Worm (Caenorhabditis elegans): ENCODE measurements around the gene acr-17.

acr-17 gene

ce11 chrV:2601817-2602216 is 6.6 kb upstream of the acr-17 start:
- TF ChIP-seq daf-12 (tag; optimal IDR thresholded peaks at IDR 0.05), result no peak
- no peak for TF ChIP-seq elt-1 (tag; optimal IDR thresholded peaks at IDR 0.05)
- no peak for TF ChIP-seq mml-1 (tag; optimal IDR thresholded peaks at IDR 0.05)
- no peak for TF ChIP-seq pqm-1 (tag; optimal IDR thresholded peaks at IDR 0.05)
- no peak for TF ChIP-seq lsy-12 (tag; optimal IDR thresholded peaks at IDR 0.05)
- TF ChIP-seq lin-39 (tag; optimal IDR thresholded peaks at IDR 0.05), result no peak
- TF ChIP-seq nhr-12 (tag; optimal IDR thresholded peaks at IDR 0.05), result no peak
- TF ChIP-seq R02D3.7 (tag; optimal IDR thresholded peaks at IDR 0.05), result no peak
- TF ChIP-seq hmg-11 (tag; optimal IDR thresholded peaks at IDR 0.05), result no peak
- no peak for TF ChIP-seq nhr-25 (tag; optimal IDR thresholded peaks at IDR 0.05)
- no peak for TF ChIP-seq ztf-4 (tag; optimal IDR thresholded peaks at IDR 0.05)
- no peak for TF ChIP-seq nhr-67 (tag; optimal IDR thresholded peaks at IDR 0.05)
- no peak for TF ChIP-seq ama-1 (optimal IDR thresholded peaks at IDR 0.05)
- no peak for TF ChIP-seq zag-1 (tag; optimal IDR thresholded peaks at IDR 0.05)
- no peak for TF ChIP-seq sea-2 (GFP tag; optimal IDR thresholded peaks at IDR 0.05)
- no peak for TF ChIP-seq unc-39 (tag; optimal IDR thresholded peaks at IDR 0.05)
- no peak for TF ChIP-seq ceh-9 (tag; optimal IDR thresholded peaks at IDR 0.05)
- no peak for TF ChIP-seq nhr-28 (tag; optimal IDR thresholded peaks at IDR 0.05)
- TF ChIP-seq unc-62 (GFP tag; optimal IDR thresholded peaks at IDR 0.05), result no peak

ce11 chrV:2603056-2603455 is 5.4 kb upstream of the acr-17 start, which contains the start of gene F53E10.6:
F53E10.6 (minus strand) TSS chrV:2603063.
- TF ChIP-seq lin-15B (tag; optimal IDR thresholded peaks at IDR 0.05), result peak; percentile 47
- TF ChIP-seq hmg-11 (tag; optimal IDR thresholded peaks at IDR 0.05), result no peak
- no peak for TF ChIP-seq fkh-10 (GFP tag; optimal IDR thresholded peaks at IDR 0.05)
- no peak for TF ChIP-seq nhr-12 (tag; optimal IDR thresholded peaks at IDR 0.05)
- TF ChIP-seq skn-1 (tag; optimal IDR thresholded peaks at IDR 0.05), result no peak
- TF ChIP-seq pha-4 (tag; optimal IDR thresholded peaks at IDR 0.05), result no peak
- peak; percentile 42 for TF ChIP-seq nfya-1 (tag; optimal IDR thresholded peaks at IDR 0.05; ENCODE audit: insufficient read depth)
- peak; percentile 3 for TF ChIP-seq nhr-23 (tag; optimal IDR thresholded peaks at IDR 0.05)

- no peak for TF ChIP-seq nhr-28 (tag; optimal IDR thresholded peaks at IDR 0.05)
- TF ChIP-seq nhr-12 (tag; optimal IDR thresholded peaks at IDR 0.05), result no peak
- TF ChIP-seq ceh-28 (tag; optimal IDR thresholded peaks at IDR 0.05), result peak; percentile 47
- TF ChIP-seq nhr-67 (tag; optimal IDR thresholded peaks at IDR 0.05), result no peak
- no peak for TF ChIP-seq skn-1 (tag; optimal IDR thresholded peaks at IDR 0.05)
- no peak for TF ChIP-seq nhr-76 (tag; optimal IDR thresholded peaks at IDR 0.05)
- no peak for TF ChIP-seq zag-1 (tag; optimal IDR thresholded peaks at IDR 0.05)
- TF ChIP-seq elt-2 (tag; optimal IDR thresholded peaks at IDR 0.05), result peak; percentile 64
- TF ChIP-seq nhr-237 (tag; optimal IDR thresholded peaks at IDR 0.05), result no peak
- TF ChIP-seq tbx-2 (tag; optimal IDR thresholded peaks at IDR 0.05), result no peak
- no peak for TF ChIP-seq fkh-10 (GFP tag; optimal IDR thresholded peaks at IDR 0.05)
- no peak for TF ChIP-seq ztf-11 (tag; optimal IDR thresholded peaks at IDR 0.05)
- TF ChIP-seq mml-1 (tag; optimal IDR thresholded peaks at IDR 0.05), result no peak
- TF ChIP-seq nhr-25 (tag; optimal IDR thresholded peaks at IDR 0.05), result peak; percentile 61
- no peak for TF ChIP-seq fos-1 (tag; optimal IDR thresholded peaks at IDR 0.05)
- TF ChIP-seq nfya-1 (tag; optimal IDR thresholded peaks at IDR 0.05; ENCODE audit: insufficient read depth), result peak; percentile 38
- no peak for TF ChIP-seq lin-15B (tag; optimal IDR thresholded peaks at IDR 0.05)
- no peak for TF ChIP-seq snpc-4 (tag; optimal IDR thresholded peaks at IDR 0.05)
- TF ChIP-seq egl-5 (tag; optimal IDR thresholded peaks at IDR 0.05), result peak; percentile 4
- TF ChIP-seq jun-1 (tag; optimal IDR thresholded peaks at IDR 0.05), result peak; percentile 7
- peak; percentile 66 for TF ChIP-seq pha-4 (tag; optimal IDR thresholded peaks at IDR 0.05)
- no peak for TF ChIP-seq ama-1 (optimal IDR thresholded peaks at IDR 0.05)
- TF ChIP-seq ceh-82 (tag; optimal IDR thresholded peaks at IDR 0.05), result no peak
- no peak for TF ChIP-seq ztf-4 (tag; optimal IDR thresholded peaks at IDR 0.05)
- no peak for TF ChIP-seq ceh-9 (tag; optimal IDR thresholded peaks at IDR 0.05)
- TF ChIP-seq elt-1 (tag; optimal IDR thresholded peaks at IDR 0.05), result no peak
- TF ChIP-seq pqm-1 (tag; optimal IDR thresholded peaks at IDR 0.05), result peak; percentile 11
- TF ChIP-seq hmg-11 (tag; optimal IDR thresholded peaks at IDR 0.05), result no peak
- no peak for TF ChIP-seq ceh-16 (tag; optimal IDR thresholded peaks at IDR 0.05)
- peak; percentile 81 for TF ChIP-seq nhr-23 (tag; optimal IDR thresholded peaks at IDR 0.05)
Measured at ce11 chrV:2614986-2615687, 6.7 kb downstream of the acr-17 start, which contains the start of gene F53E10.1. F53E10.1 (plus strand) TSS chrV:2615310.

All from whole organism, L3 larva.